Worm (Caenorhabditis elegans) whole organism, L4/young adult: ENCODE data around the gene F38B6.8.

ENCODE experiments used
- dao-5 ChIP-seq: sonication (generic microtip); optimal IDR thresholded peaks from 2 replicates; lab custom pipeline; 2016; ENCODE audit warnings: missing genotype, missing genetic modification characterization, moderate library complexity, missing compliant biosample characterization
- him-1 ChIP-seq: sonication (generic microtip); optimal IDR thresholded peaks from 2 replicates; lab custom pipeline; 2016; ENCODE audit warnings: missing genotype, missing genetic modification reagents, missing genetic modification characterization, missing compliant biosample characterization

DNA sequence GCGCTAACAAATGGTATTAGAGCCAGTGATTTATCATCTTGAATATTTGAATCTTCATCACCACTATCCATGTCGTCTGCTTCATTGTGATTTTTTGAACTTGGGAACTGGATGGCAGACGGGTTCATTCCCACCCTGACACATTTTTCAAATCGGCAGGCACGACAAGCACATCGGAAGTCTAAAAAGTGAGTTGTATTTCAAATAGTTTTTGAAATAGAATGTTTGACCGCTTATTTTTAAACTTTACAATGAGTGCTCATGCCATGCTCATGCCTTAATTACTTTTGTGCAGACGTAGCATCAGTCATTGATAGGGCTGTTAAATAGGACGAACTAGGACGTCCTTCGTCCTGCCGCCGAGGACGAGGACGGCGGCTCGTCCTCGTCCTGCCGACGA lies 44.6 kb downstream of the F38B6.8 start:
- TF ChIP-seq him-1 (tag; lab: Kevin White, UChicago) (no peak), dao-5 (no peak)
